In genomic region chrX:12911235-12911634, ce11 we compare ENCODE assay signal across 3 worm cellular contexts.
TF ChIP-seq lines count a peak whose summit lies in the region.

No protein-coding gene starts in this region.

TF ChIP-seq in whole organism, L1 larva, 84 proteins besides CTCF, POLR2A, EP300 and RAD21 (continued from another document):
- TF ChIP-seq ama-1 (optimal IDR thresholded peaks at IDR 0.05; lab: Kevin White, UChicago) (no peak), hpl-2 (GFP tag; optimal IDR thresholded peaks at IDR 0.05; lab: Kevin White, UChicago) (no peak), isw-1 (GFP tag; IDR thresholded peaks at IDR 0.05; lab: Robert Waterston, UW) (no peak), snpc-4 (tag; optimal IDR thresholded peaks at IDR 0.05; lab: Kevin White, UChicago) (no peak), nhr-12 (tag; optimal IDR thresholded peaks at IDR 0.05; lab: Kevin White, UChicago) (no peak), irx-1 (tag; optimal IDR thresholded peaks at IDR 0.05; lab: Kevin White, UChicago) (no peak), nhr-28 (tag; optimal IDR thresholded peaks at IDR 0.05; lab: Kevin White, UChicago) (no peak), efl-1 (optimal IDR thresholded peaks at IDR 0.05; lab: Kevin White, UChicago) (no peak), efl-1 (GFP tag; optimal IDR thresholded peaks at IDR 0.05 in 1 of 2; lab: Kevin White, UChicago) (peak in 1 of 2 experiments; percentile 81), nhr-71 (tag; optimal IDR thresholded peaks at IDR 0.05; lab: Kevin White, UChicago) (peak; percentile 77), efl-3 (GFP tag; optimal IDR thresholded peaks at IDR 0.05; lab: Kevin White, UChicago) (no peak), lin-15B (tag; optimal IDR thresholded peaks at IDR 0.05; lab: Kevin White, UChicago) (no peak), nhr-77 (tag; optimal IDR thresholded peaks at IDR 0.05; lab: Kevin White, UChicago) (no peak), ceh-63 (GFP tag; optimal IDR thresholded peaks at IDR 0.05; lab: Kevin White, UChicago) (no peak), hlh-4 (tag; optimal IDR thresholded peaks at IDR 0.05; lab: Kevin White, UChicago) (no peak), unc-86 (tag; optimal IDR thresholded peaks at IDR 0.05; lab: Kevin White, UChicago) (no peak), tbx-2 (tag; optimal IDR thresholded peaks at IDR 0.05; lab: Kevin White, UChicago) (no peak), unc-130 (tag; optimal IDR thresholded peaks at IDR 0.05; lab: Kevin White, UChicago) (peak; percentile 54), nhr-20 (tag; optimal IDR thresholded peaks at IDR 0.05; lab: Kevin White, UChicago) (peak; percentile 66), alr-1 (tag; optimal IDR thresholded peaks at IDR 0.05; lab: Kevin White, UChicago; ENCODE audit: borderline replicate concordance) (no peak), C04F5.9 (tag; optimal IDR thresholded peaks at IDR 0.05; lab: Kevin White, UChicago) (no peak), nhr-76 (tag; optimal IDR thresholded peaks at IDR 0.05; lab: Kevin White, UChicago) (no peak), lin-13 (GFP tag; optimal IDR thresholded peaks at IDR 0.05; lab: Kevin White, UChicago) (no peak), aha-1 (tag; optimal IDR thresholded peaks at IDR 0.05; lab: Kevin White, UChicago) (no peak), nhr-84 (tag; optimal IDR thresholded peaks at IDR 0.05; lab: Kevin White, UChicago) (no peak), swsn-7 (tag; optimal IDR thresholded peaks at IDR 0.05; lab: Kevin White, UChicago) (peak; percentile 22), mdl-1 (tag; optimal IDR thresholded peaks at IDR 0.05; lab: Kevin White, UChicago) (peak in 1 of 2 experiments; percentile 83), fkh-8 (tag; optimal IDR thresholded peaks at IDR 0.05; lab: Kevin White, UChicago) (peak; percentile 71), ztf-11 (tag; optimal IDR thresholded peaks at IDR 0.05; lab: Kevin White, UChicago) (no peak), egl-13 (tag; optimal IDR thresholded peaks at IDR 0.05; lab: Kevin White, UChicago) (peak; percentile 49), rnt-1 (tag; optimal IDR thresholded peaks at IDR 0.05; lab: Kevin White, UChicago) (no peak), C16A3.4 (tag; optimal IDR thresholded peaks at IDR 0.05; lab: Kevin White, UChicago) (no peak), ceh-90 (tag; optimal IDR thresholded peaks at IDR 0.05; lab: Kevin White, UChicago) (no peak), lsy-2 (tag; optimal IDR thresholded peaks at IDR 0.05; lab: Kevin White, UChicago) (peak in 1 of 2 experiments; percentile 6), dsc-1 (tag; optimal IDR thresholded peaks at IDR 0.05; lab: Kevin White, UChicago) (no peak), mef-2 (tag; optimal IDR thresholded peaks at IDR 0.05; lab: Kevin White, UChicago) (no peak), nhr-90 (tag; optimal IDR thresholded peaks at IDR 0.05; lab: Kevin White, UChicago; ENCODE audit: poor library complexity) (peak; percentile 17), nhr-85 (tag; lab: Kevin White, UChicago) (no peak), lin-35 (GFP tag; optimal IDR thresholded peaks at IDR 0.05; lab: Kevin White, UChicago) (peak; percentile 0 to 20), pax-3 (tag; optimal IDR thresholded peaks at IDR 0.05; lab: Kevin White, UChicago) (peak; percentile 8), hlh-17 (GFP tag; optimal IDR thresholded peaks at IDR 0.05; lab: Kevin White, UChicago; ENCODE audit: borderline replicate concordance) (no peak), elt-2 (tag; optimal IDR thresholded peaks at IDR 0.05; lab: Kevin White, UChicago) (peak; percentile 85), unc-62 (GFP tag; optimal IDR thresholded peaks at IDR 0.05; lab: Kevin White, UChicago) (no peak)

TF ChIP-seq in whole organism, L2 larva, 48 proteins besides CTCF, POLR2A, EP300 and RAD21 (continued from another document):
- TF ChIP-seq nhr-6 (tag; optimal IDR thresholded peaks at IDR 0.05; lab: Kevin White, UChicago) (no peak), peb-1 (tag; optimal IDR thresholded peaks at IDR 0.05; lab: Kevin White, UChicago) (no peak), nhr-12 (tag; optimal IDR thresholded peaks at IDR 0.05; lab: Kevin White, UChicago) (no peak), sma-9 (GFP tag; optimal IDR thresholded peaks at IDR 0.05; lab: Kevin White, UChicago) (peak; percentile 50), sma-9 (tag; optimal IDR thresholded peaks at IDR 0.05; lab: Kevin White, UChicago) (no peak), C34F6.9 (tag; optimal IDR thresholded peaks at IDR 0.05; lab: Kevin White, UChicago) (peak; percentile 48), elt-1 (tag; optimal IDR thresholded peaks at IDR 0.05; lab: Kevin White, UChicago) (no peak), mbf-1 (tag; optimal IDR thresholded peaks at IDR 0.05; lab: Kevin White, UChicago) (no peak), elt-3 (tag; optimal IDR thresholded peaks at IDR 0.05; lab: Kevin White, UChicago) (no peak), zag-1 (tag; optimal IDR thresholded peaks at IDR 0.05; lab: Kevin White, UChicago) (no peak), nhr-23 (tag; optimal IDR thresholded peaks at IDR 0.05; lab: Kevin White, UChicago) (no peak), mdl-1 (tag; optimal IDR thresholded peaks at IDR 0.05; lab: Kevin White, UChicago) (no peak), lin-39 (tag; optimal IDR thresholded peaks at IDR 0.05; lab: Kevin White, UChicago) (no peak)

TF ChIP-seq in whole organism, L4 larva, 104 proteins besides CTCF, POLR2A, EP300 and RAD21 (continued from another document):
- TF ChIP-seq daf-16 (GFP tag; optimal IDR thresholded peaks at IDR 0.05; lab: Kevin White, UChicago), result no peak
- peak; percentile 52 for TF ChIP-seq daf-16 (tag; optimal IDR thresholded peaks at IDR 0.05; lab: Kevin White, UChicago)
- peak; percentile 25 for TF ChIP-seq mep-1 (tag; optimal IDR thresholded peaks at IDR 0.05; lab: Kevin White, UChicago)
- TF ChIP-seq ceh-44 (GFP tag; IDR thresholded peaks at IDR 0.05; lab: Robert Waterston, UW), result no peak
